Worm (Caenorhabditis elegans) whole organism, L1 larva: Measurements from ENCODE around the gene nlp-64.
"Not testable (repeated sequence)": the region's sequence is repeated elsewhere in the genome, so short reads cannot be mapped to it uniquely, and the experiment has no call there.

Experiments
- C34B4.2 ChIP-seq: sonication (generic microtip); optimal IDR thresholded peaks from 2 replicates; lab custom pipeline; 2017; ENCODE audit warnings: mild to moderate bottlenecking, missing genetic modification characterization, missing compliant biosample characterization
- F16B12.6 ChIP-seq: fragments of 150-350 bp; optimal IDR thresholded peaks from 2 replicates; lab custom pipeline; 2014; ENCODE audit warnings: missing biosample characterization, missing genetic modification characterization
- blmp-1 ChIP-seq: fragments of 150-350 bp; optimal IDR thresholded peaks from 2 replicates; lab custom pipeline; 2014; ENCODE audit warnings: missing biosample characterization, missing genetic modification characterization
- ceh-82 ChIP-seq, 3 experiments: fragments of 150-350 bp in 1 of 3; sonication (generic microtip) in 2 of 3; optimal IDR thresholded peaks; 2 replicates each; lab custom pipeline; 2014 to 2017; ENCODE audit warnings: missing biosample characterization in 3 of 3, missing genetic modification characterization in 3 of 3
- ceh-88 ChIP-seq: fragments of 200-800 bp; sonication (Bioruptor generic); IDR thresholded peaks from 2 replicates; pipeline ENCODE4 v1.3.6; 2022; ENCODE audit warnings: missing genetic modification characterization, missing compliant biosample characterization
- ces-1 ChIP-seq: fragments of 150-350 bp; optimal IDR thresholded peaks from 2 replicates; lab custom pipeline; 2014; ENCODE audit warnings: missing biosample characterization, missing genetic modification reagents, missing genetic modification characterization
- dpl-1 ChIP-seq, 3 experiments: fragments of 150-350 bp in 2 of 3; sonication (generic microtip) in 1 of 3; optimal IDR thresholded peaks; 2 replicates each; lab custom pipeline; 2014 to 2017; ENCODE audit warnings: missing biosample characterization in 3 of 3, missing genetic modification characterization in 3 of 3, missing genetic modification reagents in 3 of 3
- dsc-1 ChIP-seq: sonication (generic microtip); optimal IDR thresholded peaks from 2 replicates; lab custom pipeline; 2016; ENCODE audit warnings: mild to moderate bottlenecking, missing genetic modification characterization, missing compliant biosample characterization
- efl-1 ChIP-seq, 4 experiments: fragments of 150-350 bp; optimal IDR thresholded peaks in 3 of 4; peaks in 1 of 4; 1 replicate in 1 of 4; 2 replicates in 3 of 4; lab custom pipeline; 2014; ENCODE audit warnings: missing biosample characterization in 2 of 4, missing genetic modification characterization in 2 of 4, missing genetic modification reagents in 2 of 4
- elt-2 ChIP-seq: sonication (generic microtip); optimal IDR thresholded peaks from 2 replicates; lab custom pipeline; 2016; ENCODE audit warnings: missing genetic modification characterization, mild to moderate bottlenecking, inconsistent platforms, missing compliant biosample characterization, missing genetic modification reagents
- fkh-10 ChIP-seq: sonication (generic microtip); optimal IDR thresholded peaks from 2 replicates; lab custom pipeline; 2017; ENCODE audit warnings: missing biosample characterization, missing genetic modification reagents, missing genetic modification characterization
- fos-1 ChIP-seq: fragments of 150-350 bp; optimal IDR thresholded peaks from 2 replicates; lab custom pipeline; 2014; ENCODE audit warnings: missing biosample characterization, missing genetic modification characterization
- irx-1 ChIP-seq: sonication (generic microtip); optimal IDR thresholded peaks from 2 replicates; lab custom pipeline; 2016; ENCODE audit warnings: missing genetic modification characterization, missing compliant biosample characterization
- jun-1 ChIP-seq: fragments of 150-350 bp; optimal IDR thresholded peaks from 2 replicates; lab custom pipeline; 2014; ENCODE audit warnings: missing biosample characterization, missing genetic modification reagents, missing genetic modification characterization
- lin-13 ChIP-seq: fragments of 150-350 bp; optimal IDR thresholded peaks from 2 replicates; lab custom pipeline; 2014; ENCODE audit warnings: missing biosample characterization, missing genetic modification reagents, missing genetic modification characterization
- lin-14 ChIP-seq: fragments of 200-800 bp; sonication (Bioruptor generic); optimal IDR thresholded peaks from 2 replicates; lab custom pipeline; 2018; ENCODE audit warnings: mild to moderate bottlenecking, missing genetic modification characterization, moderate library complexity, missing compliant biosample characterization
- lin-15B ChIP-seq: fragments of 150-350 bp; sonication (generic microtip); optimal IDR thresholded peaks from 3 replicates; lab custom pipeline; 2014; ENCODE audit warnings: missing biosample characterization, missing genetic modification characterization
- lin-35 ChIP-seq, 2 experiments: fragments of 150-350 bp; optimal IDR thresholded peaks; 2 replicates each; lab custom pipeline; 2014; ENCODE audit warnings: missing biosample characterization in 2 of 2, missing genetic modification characterization in 2 of 2, missing genetic modification reagents in 2 of 2
- lir-3 ChIP-seq: sonication (generic microtip); optimal IDR thresholded peaks from 2 replicates; lab custom pipeline; 2016; ENCODE audit warnings: mild to moderate bottlenecking, missing genetic modification characterization, moderate library complexity, missing compliant biosample characterization; ENCODE audit not compliant: poor library complexity
- lsy-2 ChIP-seq, 2 experiments: fragments of 150-350 bp; optimal IDR thresholded peaks; 2 replicates each; lab custom pipeline; 2014; ENCODE audit warnings: missing biosample characterization in 2 of 2, missing genetic modification characterization in 2 of 2
- mdl-1 ChIP-seq, 2 experiments: fragments of 150-350 bp; optimal IDR thresholded peaks; 2 replicates each; lab custom pipeline; 2014 to 2017; ENCODE audit warnings: missing biosample characterization in 2 of 2, missing genetic modification characterization in 2 of 2, inconsistent platforms in 1 of 2
- mep-1 ChIP-seq: fragments of 150-350 bp; optimal IDR thresholded peaks from 2 replicates; lab custom pipeline; 2014; ENCODE audit warnings: missing biosample characterization, missing genetic modification characterization
- nhr-19 ChIP-seq: fragments of 200-800 bp; sonication (Bioruptor generic); conservative IDR thresholded peaks from 2 replicates; pipeline ENCODE4 v1.3.6; 2022; ENCODE audit warnings: missing genetic modification characterization, missing compliant biosample characterization
- nhr-237 ChIP-seq: fragments of 150-350 bp; optimal IDR thresholded peaks from 2 replicates; lab custom pipeline; 2014; ENCODE audit warnings: missing biosample characterization, missing genetic modification characterization
- nhr-28 ChIP-seq: fragments of 150-350 bp; optimal IDR thresholded peaks from 2 replicates; lab custom pipeline; 2014; ENCODE audit warnings: missing biosample characterization, missing genetic modification characterization
- nhr-47 ChIP-seq: sonication (generic microtip); optimal IDR thresholded peaks from 2 replicates; lab custom pipeline; 2016; ENCODE audit warnings: mild to moderate bottlenecking, missing genetic modification characterization, moderate library complexity, missing compliant biosample characterization
- nhr-71 ChIP-seq: sonication (generic microtip); optimal IDR thresholded peaks from 2 replicates; lab custom pipeline; 2016; ENCODE audit warnings: mild to moderate bottlenecking, missing genetic modification characterization, moderate library complexity, missing compliant biosample characterization
- nhr-84 ChIP-seq: sonication (generic microtip); optimal IDR thresholded peaks from 2 replicates; lab custom pipeline; 2017; ENCODE audit warnings: missing biosample characterization, missing genetic modification characterization
- pag-3 ChIP-seq: sonication (generic microtip); optimal IDR thresholded peaks from 2 replicates; lab custom pipeline; 2017; ENCODE audit warnings: missing genetic modification characterization, mild to moderate bottlenecking, missing compliant biosample characterization, antibody characterized with exemption, borderline replicate concordance; ENCODE audit not compliant: insufficient read depth
- snpc-4 ChIP-seq: fragments of 150-350 bp; optimal IDR thresholded peaks from 2 replicates; lab custom pipeline; 2014; ENCODE audit warnings: missing biosample characterization, missing genetic modification characterization
- snu-23 ChIP-seq: sonication (generic microtip); optimal IDR thresholded peaks from 2 replicates; lab custom pipeline; 2016; ENCODE audit warnings: missing genetic modification characterization, missing compliant biosample characterization
- sox-4 ChIP-seq: sonication (generic microtip); optimal IDR thresholded peaks from 2 replicates; lab custom pipeline; 2016; ENCODE audit warnings: missing genetic modification characterization, missing compliant biosample characterization
- swsn-7 ChIP-seq: sonication (generic microtip); optimal IDR thresholded peaks from 2 replicates; lab custom pipeline; 2016; ENCODE audit warnings: missing genetic modification characterization, missing compliant biosample characterization
- tbx-2 ChIP-seq: sonication (generic microtip); optimal IDR thresholded peaks from 2 replicates; lab custom pipeline; 2016; ENCODE audit warnings: missing genetic modification characterization, missing compliant biosample characterization
- unc-30 ChIP-seq: sonication (generic microtip); optimal IDR thresholded peaks from 2 replicates; lab custom pipeline; 2017; ENCODE audit warnings: missing biosample characterization, missing genetic modification characterization
- unc-86 ChIP-seq: sonication (generic microtip); optimal IDR thresholded peaks from 2 replicates; lab custom pipeline; 2016; ENCODE audit warnings: missing genetic modification characterization, missing compliant biosample characterization
- unc-98 ChIP-seq: fragments of 200-800 bp; sonication (Bioruptor generic); IDR thresholded peaks from 2 replicates; pipeline ENCODE4 v1.3.6; 2022; ENCODE audit warnings: missing genetic modification characterization, missing compliant biosample characterization
- zag-1 ChIP-seq: fragments of 150-350 bp; optimal IDR thresholded peaks from 2 replicates; lab custom pipeline; 2014; ENCODE audit warnings: missing biosample characterization, missing genetic modification characterization
- ztf-4 ChIP-seq: fragments of 150-350 bp; optimal IDR thresholded peaks from 2 replicates; lab custom pipeline; 2014; ENCODE audit warnings: missing biosample characterization, missing genetic modification characterization

nlp-64 gene

DNA sequence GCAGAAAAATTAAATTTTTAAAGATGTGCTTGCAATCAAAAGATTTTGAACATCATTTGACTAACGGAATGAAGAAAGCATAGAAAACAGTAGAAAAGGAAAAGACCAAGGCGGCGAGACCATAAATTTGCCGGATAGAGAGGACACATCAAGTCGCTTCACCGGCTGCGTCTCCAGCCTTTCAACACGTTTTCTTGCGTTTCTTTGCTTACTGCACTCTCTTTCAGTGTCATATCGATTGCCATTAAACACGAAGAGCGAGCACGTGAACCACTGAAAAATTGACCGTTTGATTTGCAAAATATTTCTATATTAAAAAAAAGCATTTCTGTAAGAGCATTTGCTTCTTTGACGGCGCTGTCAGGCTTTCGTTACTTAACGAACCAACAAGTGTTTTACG, 37.0 kb upstream of the nlp-64 start:
- TF ChIP-seq tbx-2 (tag; lab: Kevin White, UChicago), result peak; percentile 10
- TF ChIP-seq ces-1 (GFP tag; lab: Kevin White, UChicago), result no peak
- no peak for TF ChIP-seq nhr-84 (tag; lab: Kevin White, UChicago)
- no peak for TF ChIP-seq C34B4.2
- TF ChIP-seq mep-1 (tag; lab: Kevin White, UChicago), result peak; percentile 31
- TF ChIP-seq snpc-4 (tag; lab: Kevin White, UChicago), result no peak
- no peak for TF ChIP-seq nhr-28 (tag; lab: Kevin White, UChicago)
- peak; percentile 58 for TF ChIP-seq lin-14 (GFP tag; lab: Kevin White, UChicago)
- TF ChIP-seq fkh-10, result no peak
- peak in 1 of 2 experiments; percentile 68 for TF ChIP-seq mdl-1 (tag; optimal IDR thresholded peaks at IDR 0.05; lab: Kevin White, UChicago)
- TF ChIP-seq ceh-88, result no peak
- no peak for TF ChIP-seq lir-3 (tag; lab: Kevin White, UChicago)
- TF ChIP-seq F16B12.6, result no peak
- peak; percentile 34 for TF ChIP-seq blmp-1
- TF ChIP-seq lin-35 (GFP tag; optimal IDR thresholded peaks at IDR 0.05; lab: Kevin White, UChicago), result peak; percentile 34 to 51
- no peak for TF ChIP-seq jun-1
- peak; percentile 9 to 39 for TF ChIP-seq lsy-2 (tag; optimal IDR thresholded peaks at IDR 0.05; lab: Kevin White, UChicago)
- TF ChIP-seq swsn-7 (tag; lab: Kevin White, UChicago), result peak; percentile 2
- TF ChIP-seq unc-86 (tag; lab: Kevin White, UChicago), result no peak
- peak; percentile 20 for TF ChIP-seq nhr-71
- no peak for TF ChIP-seq pag-3 (tag; lab: Kevin White, UChicago)
- TF ChIP-seq unc-30 (tag; lab: Kevin White, UChicago), result no peak
- peak; percentile 51 for TF ChIP-seq snu-23 (GFP tag; lab: Kevin White, UChicago)
- no peak for TF ChIP-seq zag-1
- TF ChIP-seq efl-1 (optimal IDR thresholded peaks at IDR 0.05; lab: Kevin White, UChicago), result peak in 1 of 2 experiments; percentile 16
- TF ChIP-seq efl-1 (GFP tag; optimal IDR thresholded peaks at IDR 0.05 in 1 of 2; lab: Kevin White, UChicago), result no peak
- no peak for TF ChIP-seq unc-98 (GFP tag; lab: Robert Waterston, UW)
- TF ChIP-seq elt-2, result no peak
- TF ChIP-seq ztf-4, result no peak
- peak; percentile 24 for TF ChIP-seq nhr-47 (tag; lab: Kevin White, UChicago)
- TF ChIP-seq nhr-19 (GFP tag; lab: Robert Waterston, UW), result 0 out of 2 replicates have a peak, but pooled peaks have one; percentile 24
- TF ChIP-seq nhr-237 (tag; lab: Kevin White, UChicago), result no peak
- TF ChIP-seq fos-1 (tag; lab: Kevin White, UChicago), result no peak
- no peak for TF ChIP-seq lin-13
- TF ChIP-seq ceh-82 (tag; optimal IDR thresholded peaks at IDR 0.05; lab: Kevin White, UChicago), result peak in 1 of 3 experiments; percentile 37
- no peak for TF ChIP-seq dpl-1 (GFP tag; optimal IDR thresholded peaks at IDR 0.05; lab: Kevin White, UChicago)

DNA sequence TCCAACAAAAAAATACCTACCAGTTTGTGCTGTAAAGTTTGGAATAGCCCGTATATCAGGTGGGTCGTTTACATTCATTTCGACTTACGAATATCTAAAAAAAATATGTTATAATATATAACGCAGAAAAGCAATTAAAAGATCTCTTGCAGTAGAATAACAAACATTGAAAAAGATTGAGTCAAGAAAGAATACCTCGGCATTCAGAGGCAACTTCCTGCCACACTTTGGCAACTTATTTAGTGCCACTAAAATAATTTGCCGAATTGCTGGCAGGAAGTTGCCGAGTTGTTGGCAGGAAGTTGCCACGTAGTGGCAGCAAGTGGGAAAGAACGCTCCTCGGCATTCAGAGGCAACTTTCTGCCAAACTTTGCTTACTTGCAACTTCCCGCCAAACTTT, 36.0 kb upstream of the nlp-64 start, which contains the start of gene C04E7.3:
TSS of gene C04E7.3 (minus strand) at position 101 of the 400 bp plus-strand sequence.
- TF ChIP-seq tbx-2, dsc-1, irx-1 (tag; lab: Kevin White, UChicago): not testable (repeated sequence)

DNA sequence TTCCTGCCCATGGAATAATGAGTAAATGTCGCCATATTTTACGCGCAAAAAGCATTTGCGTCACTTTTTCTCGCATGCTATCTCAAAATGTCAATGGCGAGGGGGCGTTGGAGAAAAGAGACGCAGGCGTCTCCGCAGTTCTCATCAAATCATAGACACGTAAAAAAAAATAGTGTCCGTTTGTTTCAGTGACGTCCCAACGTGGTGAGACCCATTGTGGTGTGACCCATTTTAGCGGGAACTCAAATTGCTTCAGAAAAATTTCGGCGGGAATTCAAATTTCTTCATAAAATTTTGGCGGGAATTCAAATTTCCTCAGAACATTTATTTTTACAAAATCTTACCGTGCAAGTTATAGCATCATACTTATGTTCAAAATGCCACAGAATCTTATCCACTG, 32.7 kb upstream of the nlp-64 start:
- TF ChIP-seq lin-35 (GFP tag; optimal IDR thresholded peaks at IDR 0.05; lab: Kevin White, UChicago) (peak in 1 of 2 experiments; percentile 29), sox-4 (tag; lab: Kevin White, UChicago) (no peak), efl-1 (optimal IDR thresholded peaks at IDR 0.05; lab: Kevin White, UChicago) (no peak), efl-1 (GFP tag; optimal IDR thresholded peaks at IDR 0.05 in 1 of 2; lab: Kevin White, UChicago) (peak; percentile 26 to 91), lin-15B (peak; percentile 3)
